Fruit fly (Drosophila melanogaster): ENCODE measurements around the gene Alg13.

Gene Alg13

DNA sequence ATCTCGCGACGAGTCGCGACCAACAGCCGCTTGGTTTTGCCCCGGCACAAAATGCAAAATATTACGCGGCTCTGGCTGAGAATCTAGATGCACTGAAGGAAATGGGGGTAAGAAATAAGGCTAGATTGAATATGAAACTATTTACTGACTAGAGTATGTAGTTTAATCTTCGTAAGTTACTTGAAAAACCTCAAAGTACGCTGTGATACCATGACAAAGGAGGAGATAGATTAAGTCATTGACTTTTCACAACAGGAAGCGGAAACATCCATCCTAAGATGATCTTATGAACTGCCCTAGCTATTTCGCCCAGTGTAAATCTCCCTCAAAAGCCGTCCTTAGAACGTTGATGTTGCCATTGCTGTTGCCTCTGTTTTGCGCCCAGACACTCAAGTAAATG lies 44.2 kb downstream of the Alg13 start:
- TF ChIP-seq psq (optimal IDR thresholded peaks at IDR 0.05) (no peak), ttk (optimal IDR thresholded peaks at IDR 0.05) (no peak), Myc (optimal IDR thresholded peaks at IDR 0.05) (no peak), insv (optimal IDR thresholded peaks at IDR 0.05) (no peak), h (optimal IDR thresholded peaks at IDR 0.05) (no peak), Sin3A (optimal IDR thresholded peaks at IDR 0.05) (no peak)

DNA sequence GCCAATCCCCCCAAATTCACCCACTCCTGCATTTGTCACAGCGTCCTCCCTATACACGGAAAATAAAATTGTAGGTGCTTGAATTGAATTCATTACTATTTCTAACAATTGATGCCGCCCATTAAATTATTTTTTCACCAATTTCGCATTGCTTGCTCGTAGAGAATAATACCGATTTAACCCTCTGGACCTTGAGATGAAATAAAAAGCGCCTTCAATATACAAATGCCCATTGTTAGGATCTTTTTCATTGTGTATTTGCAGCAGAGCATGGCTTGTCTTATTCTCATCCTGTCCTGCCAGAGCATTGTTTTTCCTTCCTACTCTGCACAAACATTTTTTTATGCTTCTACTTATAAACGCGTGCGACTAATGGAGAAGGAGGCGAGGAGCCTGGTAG lies 46.8 kb downstream of the Alg13 start:
- TF ChIP-seq h (optimal IDR thresholded peaks at IDR 0.05), result no peak
- no peak for TF ChIP-seq Myc (optimal IDR thresholded peaks at IDR 0.05)
- TF ChIP-seq Sin3A (optimal IDR thresholded peaks at IDR 0.05), result no peak
- no peak for TF ChIP-seq ttk (optimal IDR thresholded peaks at IDR 0.05)
- no peak for TF ChIP-seq psq (optimal IDR thresholded peaks at IDR 0.05)

DNA sequence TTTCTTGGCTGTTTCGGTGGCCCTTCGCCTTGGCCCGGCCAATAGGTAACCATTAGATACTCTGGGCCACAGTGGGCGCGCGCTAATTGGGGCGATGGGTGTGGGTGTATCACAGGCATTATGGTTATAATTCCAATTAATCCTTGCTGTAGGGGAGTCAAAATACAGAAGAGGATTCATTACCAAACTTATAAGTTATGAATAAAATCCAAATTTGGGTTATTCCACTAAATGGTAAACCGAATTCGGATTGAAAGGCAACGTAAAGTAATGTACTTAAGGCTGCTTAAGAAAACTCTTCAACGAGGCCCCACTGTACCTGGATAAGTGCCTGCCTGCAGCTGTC lies 48.7 kb downstream of the Alg13 start:
- no peak for TF ChIP-seq Sin3A (optimal IDR thresholded peaks at IDR 0.05)
- no peak for TF ChIP-seq psq (optimal IDR thresholded peaks at IDR 0.05)
- no peak for TF ChIP-seq ttk (optimal IDR thresholded peaks at IDR 0.05)
- TF ChIP-seq Myc (optimal IDR thresholded peaks at IDR 0.05), result no peak
- no peak for TF ChIP-seq insv (optimal IDR thresholded peaks at IDR 0.05)
- TF ChIP-seq h (optimal IDR thresholded peaks at IDR 0.05), result no peak

DNA sequence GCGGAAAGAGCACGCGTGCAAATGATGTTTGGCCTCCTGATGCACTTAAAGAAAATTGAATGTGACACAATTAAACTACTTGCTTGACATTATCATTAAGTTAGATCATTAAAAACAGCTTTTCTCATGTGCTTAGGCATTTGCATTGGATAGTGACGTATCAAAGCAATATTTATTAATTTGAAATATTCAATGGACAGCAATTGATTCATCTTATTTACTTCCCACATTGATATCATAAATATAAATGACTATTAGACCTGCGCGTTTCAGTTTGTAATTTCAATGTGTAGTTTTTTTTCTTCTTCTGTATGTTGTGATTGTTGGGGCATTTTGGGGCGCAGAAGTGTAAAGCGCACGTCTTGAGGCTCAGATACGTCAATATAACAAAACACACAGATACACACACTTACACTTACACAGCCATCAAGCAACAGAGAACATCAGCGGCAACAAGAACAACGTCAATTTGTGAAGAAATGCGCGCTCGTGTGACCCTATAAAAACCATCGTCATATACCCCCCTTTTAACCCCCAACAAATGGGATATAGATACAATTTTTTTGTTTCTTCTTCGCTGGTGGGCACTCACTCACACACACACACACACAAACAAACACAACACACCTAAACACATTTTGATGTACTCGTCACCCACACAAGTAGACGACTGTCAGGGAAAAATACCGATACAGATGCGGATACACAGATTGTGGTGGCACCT lies 49.3 kb downstream of the Alg13 start:
- no peak for TF ChIP-seq Sin3A (optimal IDR thresholded peaks at IDR 0.05)
- no peak for TF ChIP-seq psq (optimal IDR thresholded peaks at IDR 0.05)
- TF ChIP-seq h (optimal IDR thresholded peaks at IDR 0.05), result no peak
- no peak for TF ChIP-seq insv (optimal IDR thresholded peaks at IDR 0.05)
- TF ChIP-seq Myc (optimal IDR thresholded peaks at IDR 0.05), result no peak
- TF ChIP-seq ttk (optimal IDR thresholded peaks at IDR 0.05), result no peak

All from Kc167 (cell line).